Comparison of ENCODE assay signal across 2 worm cellular contexts in the genomic region with DNA sequence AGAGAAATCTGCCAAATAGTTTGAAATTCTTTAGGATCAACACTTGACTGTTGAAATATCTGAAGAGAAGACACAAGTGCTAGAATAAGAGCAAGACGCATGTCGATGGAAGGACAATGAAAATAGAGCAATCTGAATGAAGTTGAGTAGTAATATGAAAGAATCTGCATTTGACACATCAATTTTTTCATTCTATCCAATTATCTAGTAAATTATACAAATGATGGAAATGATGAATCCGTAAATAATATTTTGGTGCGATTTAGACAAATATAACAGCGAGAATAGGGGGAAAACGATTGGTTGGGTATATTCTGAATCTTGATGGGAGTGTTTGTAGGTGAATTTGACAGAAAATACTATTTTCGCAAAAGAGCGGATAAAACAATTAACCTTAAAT.
TF ChIP-seq lines count a peak whose summit lies in the region.

A gene (minus strand): TSS at position 101 of the 400 bp plus-strand sequence.

TF ChIP-seq in whole organism, L4 larva, 104 proteins besides CTCF, POLR2A, EP300 and RAD21:
- no peak for TF ChIP-seq pha-4 (GFP tag; IDR thresholded peaks at IDR 0.05; lab: Robert Waterston, UW)
- TF ChIP-seq pha-4 (tag; optimal IDR thresholded peaks at IDR 0.05; lab: Kevin White, UChicago), result no peak
- peak; percentile 9 for TF ChIP-seq mep-1 (tag; optimal IDR thresholded peaks at IDR 0.05; lab: Kevin White, UChicago)
- no peak for TF ChIP-seq nhr-41 (GFP tag; IDR thresholded peaks at IDR 0.05; lab: Robert Waterston, UW)
- TF ChIP-seq daf-19 (GFP tag; conservative IDR thresholded peaks at IDR 0.05; lab: Robert Waterston, UW), result no peak
- TF ChIP-seq ceh-62 (tag; optimal IDR thresholded peaks at IDR 0.05; lab: Kevin White, UChicago), result no peak
- TF ChIP-seq nhr-76 (tag; optimal IDR thresholded peaks at IDR 0.05; lab: Kevin White, UChicago), result no peak
- TF ChIP-seq aha-1 (tag; lab: Kevin White, UChicago), result peak; percentile 34
- TF ChIP-seq ceh-32 (tag; optimal IDR thresholded peaks at IDR 0.05; lab: Kevin White, UChicago; ENCODE audit: poor library complexity), result no peak
- no peak for TF ChIP-seq mes-2 (tag; optimal IDR thresholded peaks at IDR 0.05; lab: Kevin White, UChicago; ENCODE audit: poor library complexity, severe bottlenecking)
- no peak for TF ChIP-seq R02D3.7 (tag; optimal IDR thresholded peaks at IDR 0.05; lab: Kevin White, UChicago)
- TF ChIP-seq nhr-42 (GFP tag; IDR thresholded peaks at IDR 0.05; lab: Robert Waterston, UW), result no peak
- TF ChIP-seq hlh-30 (tag; optimal IDR thresholded peaks at IDR 0.05; lab: Kevin White, UChicago; ENCODE audit: insufficient read depth), result no peak
- no peak for TF ChIP-seq lim-7 (GFP tag; IDR thresholded peaks at IDR 0.05; lab: Robert Waterston, UW)
- no peak for TF ChIP-seq spr-1 (tag; optimal IDR thresholded peaks at IDR 0.05; lab: Kevin White, UChicago)
- no peak for TF ChIP-seq lsy-2 (tag; optimal IDR thresholded peaks at IDR 0.05; lab: Kevin White, UChicago)
- TF ChIP-seq fkh-10 (GFP tag; optimal IDR thresholded peaks at IDR 0.05; lab: Kevin White, UChicago), result no peak
- TF ChIP-seq dmd-8 (GFP tag; IDR thresholded peaks at IDR 0.05; lab: Robert Waterston, UW), result no peak
- TF ChIP-seq F10B5.3 (tag; optimal IDR thresholded peaks at IDR 0.05; lab: Kevin White, UChicago), result no peak
- TF ChIP-seq unc-62 (GFP tag; optimal IDR thresholded peaks at IDR 0.05 in 1 of 2; lab: Kevin White, UChicago), result peak in 1 of 2 experiments; percentile 88
- no peak for TF ChIP-seq unc-62 (tag; optimal IDR thresholded peaks at IDR 0.05; lab: Kevin White, UChicago)
- no peak for TF ChIP-seq lin-13 (GFP tag; optimal IDR thresholded peaks at IDR 0.05; lab: Kevin White, UChicago)
- TF ChIP-seq Y48G9A.11 (GFP tag; IDR thresholded peaks at IDR 0.05; lab: Robert Waterston, UW), result no peak

TF ChIP-seq in whole organism, young adult, 124 proteins besides CTCF, POLR2A, EP300 and RAD21:
- TF ChIP-seq hrde-1 (tag; optimal IDR thresholded peaks at IDR 0.05; lab: Kevin White, UChicago; ENCODE audit: borderline replicate concordance) (peak; percentile 7), hmg-1.2 (GFP tag; IDR thresholded peaks at IDR 0.05; lab: Robert Waterston, UW) (no peak)
